Worm (Caenorhabditis elegans): ENCODE results near the gene K09C8.2.

- TF ChIP-seq ref-1 (GFP tag; conservative IDR thresholded peaks at IDR 0.05) = no peak
- TF ChIP-seq med-1 (GFP tag; optimal IDR thresholded peaks at IDR 0.05; ENCODE audit: insufficient read depth) = no peak
- TF ChIP-seq cog-1 (tag; optimal IDR thresholded peaks at IDR 0.05) = no peak
These were observed 7.0 kb downstream of the K09C8.2 start, which contains the start of gene lge-1 for ce11 chrX:10966251-10966650.

All from whole organism, midembryonic.